Worm (Caenorhabditis elegans) whole organism, L4/young adult: Measurements from ENCODE around the gene F41G3.6.
A peak's percentile ranks its signal among the peaks of the same experiment; 100 is the strongest.

Source experiments
- W03F9.2 ChIP-seq: fragments of 150-350 bp; optimal IDR thresholded peaks from 2 replicates; lab custom pipeline; 2014; ENCODE audit warnings: missing biosample characterization, missing genetic modification characterization
- dao-5 ChIP-seq: sonication (generic microtip); optimal IDR thresholded peaks from 2 replicates; lab custom pipeline; 2016; ENCODE audit warnings: missing genotype, missing genetic modification characterization, moderate library complexity, missing compliant biosample characterization

DNA sequence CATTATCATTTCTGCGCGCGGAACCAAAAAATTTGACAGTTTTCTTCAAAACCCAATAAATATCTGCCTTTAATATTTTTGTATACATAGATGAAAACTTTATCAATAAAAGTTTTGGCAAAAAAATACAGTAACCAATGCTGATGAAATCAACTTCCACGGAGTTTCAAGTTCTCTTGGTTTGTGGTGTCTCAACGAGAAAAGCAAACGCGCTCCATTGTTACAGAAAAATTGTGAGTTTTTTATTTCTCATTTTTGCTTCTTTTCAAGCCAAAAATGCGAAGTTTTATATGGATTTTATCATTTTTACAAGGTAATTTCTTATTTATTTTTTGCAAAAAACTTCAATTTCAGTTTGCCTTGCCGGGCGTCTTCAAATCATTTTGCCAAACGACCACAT is 8.0 kb upstream of the F41G3.6 start, which contains the start of gene T14B4.3:
- TF ChIP-seq dao-5 (no peak), W03F9.2 (peak; percentile 46)
